Worm (Caenorhabditis elegans) whole organism, late embryonic: ENCODE results near the gene krr-1.

ENCODE experiments used
- C08G9.2 ChIP-seq: sonication (generic microtip); optimal IDR thresholded peaks from 2 replicates; lab custom pipeline; 2016; ENCODE audit warnings: mild to moderate bottlenecking, missing genetic modification characterization, moderate library complexity, missing compliant biosample characterization
- F13H6.1 ChIP-seq: sonication (generic microtip); optimal IDR thresholded peaks from 2 replicates; lab custom pipeline; 2016; ENCODE audit warnings: missing genetic modification characterization, missing compliant biosample characterization
- ama-1 ChIP-seq: fragments of 150-350 bp; optimal IDR thresholded peaks from 2 replicates; lab custom pipeline; 2014
- elt-4 ChIP-seq: sonication (generic microtip); optimal IDR thresholded peaks from 2 replicates; lab custom pipeline; 2016; ENCODE audit warnings: missing genetic modification characterization, missing compliant biosample characterization
- fax-1 ChIP-seq: sonication (generic microtip); optimal IDR thresholded peaks from 2 replicates; lab custom pipeline; 2016; ENCODE audit warnings: missing genotype, missing genetic modification characterization, missing compliant biosample characterization
- lin-11 ChIP-seq: fragments of 200-800 bp; sonication (Bioruptor generic); optimal IDR thresholded peaks from 2 replicates; lab custom pipeline; 2018; ENCODE audit warnings: mild to moderate bottlenecking, missing genetic modification characterization, missing compliant biosample characterization
- nhr-11 ChIP-seq: fragments of 150-350 bp; optimal IDR thresholded peaks from 2 replicates; lab custom pipeline; 2014; ENCODE audit warnings: missing biosample characterization, missing genetic modification characterization
- pqm-1 ChIP-seq: sonication (generic microtip); optimal IDR thresholded peaks from 2 replicates; lab custom pipeline; 2016; ENCODE audit warnings: missing genetic modification characterization, missing compliant biosample characterization
- sox-4 ChIP-seq: sonication (generic microtip); optimal IDR thresholded peaks from 2 replicates; lab custom pipeline; 2017; ENCODE audit warnings: mild to moderate bottlenecking, missing genetic modification characterization, inconsistent platforms, missing compliant biosample characterization
- ztf-16 ChIP-seq: sonication (generic microtip); optimal IDR thresholded peaks from 2 replicates; lab custom pipeline; 2017; ENCODE audit warnings: missing genetic modification characterization, missing compliant biosample characterization

DNA sequence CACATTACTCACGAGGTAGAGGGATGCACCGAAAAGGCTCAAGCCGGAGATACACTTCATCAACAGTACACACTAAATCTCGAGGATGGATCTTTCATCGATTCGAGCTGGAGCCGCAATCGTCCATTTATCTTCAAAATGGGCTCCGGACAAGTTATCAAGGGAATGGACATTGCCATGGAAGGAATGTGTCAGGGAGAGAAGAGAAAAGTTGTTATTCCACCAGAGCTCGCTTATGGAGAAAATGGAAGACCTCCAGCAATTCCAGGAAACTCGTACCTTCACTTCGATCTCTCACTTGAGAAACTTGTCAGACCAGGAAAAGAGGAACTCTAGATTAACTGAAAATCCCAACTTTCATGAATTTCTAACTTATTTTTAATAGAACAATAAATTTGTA, 5.1 kb upstream of the krr-1 start:
- no peak for TF ChIP-seq lin-11 (tag; lab: Kevin White, UChicago)
- no peak for TF ChIP-seq elt-4 (tag; lab: Kevin White, UChicago)
- TF ChIP-seq fax-1: no peak
- TF ChIP-seq sox-4 (tag; lab: Kevin White, UChicago): no peak
- no peak for TF ChIP-seq nhr-11 (tag; lab: Kevin White, UChicago)
- TF ChIP-seq F13H6.1 (tag; lab: Kevin White, UChicago): no peak
- no peak for TF ChIP-seq pqm-1
- peak; percentile 63 for TF ChIP-seq ama-1 (lab: Kevin White, UChicago)
- TF ChIP-seq ztf-16 (tag; lab: Kevin White, UChicago): no peak
- TF ChIP-seq C08G9.2 (tag; lab: Kevin White, UChicago): no peak
